Worm (Caenorhabditis elegans) whole organism, early embryonic: ENCODE data around the gene npp-1.

Experiments used
- B0310.2 ChIP-seq: sonication (generic microtip); optimal IDR thresholded peaks from 2 replicates; lab custom pipeline; 2016; ENCODE audit warnings: mild to moderate bottlenecking, missing genetic modification characterization, missing compliant biosample characterization
- ama-1 ChIP-seq: fragments of 150-350 bp; optimal IDR thresholded peaks from 2 replicates; lab custom pipeline; 2014
- ceh-13 ChIP-seq: fragments of 200-800 bp; sonication (Bioruptor generic); optimal IDR thresholded peaks from 2 replicates; lab custom pipeline; 2018; ENCODE audit warnings: mild to moderate bottlenecking, missing genetic modification characterization, missing compliant biosample characterization
- ceh-36 ChIP-seq: sonication (generic microtip); optimal IDR thresholded peaks from 2 replicates; lab custom pipeline; 2016; ENCODE audit warnings: missing genetic modification characterization, inconsistent platforms, missing compliant biosample characterization
- ets-7 ChIP-seq: sonication (generic microtip); optimal IDR thresholded peaks from 2 replicates; lab custom pipeline; 2016; ENCODE audit warnings: missing genotype, missing genetic modification characterization, missing compliant biosample characterization
- flt-1 ChIP-seq: fragments of 200-800 bp; sonication (Bioruptor generic); IDR thresholded peaks from 2 replicates; pipeline ENCODE4 v1.3.6; 2022; ENCODE audit warnings: missing genetic modification characterization, missing compliant biosample characterization
- hmbx-1 ChIP-seq: sonication (generic microtip); optimal IDR thresholded peaks from 2 replicates; lab custom pipeline; 2016; ENCODE audit warnings: mild to moderate bottlenecking, missing genetic modification characterization, missing compliant biosample characterization
- hmg-4 ChIP-seq: fragments of 200-800 bp; sonication (Bioruptor generic); optimal IDR thresholded peaks from 2 replicates; lab custom pipeline; 2018; ENCODE audit warnings: mild to moderate bottlenecking, missing genetic modification characterization, missing compliant biosample characterization
- hnd-1 ChIP-seq: sonication (generic microtip); optimal IDR thresholded peaks from 2 replicates; lab custom pipeline; 2016; ENCODE audit warnings: missing genetic modification characterization, missing compliant biosample characterization
- tbx-11 ChIP-seq: fragments of 200-800 bp; sonication (Bioruptor generic); IDR thresholded peaks from 2 replicates; pipeline ENCODE4 v1.3.6; 2022; ENCODE audit warnings: missing genetic modification characterization, missing compliant biosample characterization
- tbx-37 ChIP-seq: fragments of 200-800 bp; sonication (Bioruptor generic); conservative IDR thresholded peaks from 2 replicates; pipeline ENCODE4 v1.3.6; 2022; ENCODE audit warnings: missing genetic modification reagents, missing genetic modification characterization, missing compliant biosample characterization

- no peak for TF ChIP-seq hnd-1 (tag; lab: Kevin White, UChicago)
- TF ChIP-seq ama-1 = no peak
- TF ChIP-seq hmg-4 (GFP tag; lab: Kevin White, UChicago) = no peak
- TF ChIP-seq ets-7 (tag; lab: Kevin White, UChicago) = no peak
- TF ChIP-seq flt-1 (GFP tag; lab: Robert Waterston, UW) = no peak
- TF ChIP-seq tbx-11 (GFP tag; lab: Robert Waterston, UW) = no peak
- TF ChIP-seq tbx-37 = no peak
- no peak for TF ChIP-seq ceh-36
- TF ChIP-seq ceh-13 (GFP tag; lab: Kevin White, UChicago) = no peak
- no peak for TF ChIP-seq B0310.2 (tag; lab: Kevin White, UChicago)
- no peak for TF ChIP-seq hmbx-1 (tag; lab: Kevin White, UChicago)
Observed at ce11 chrIV:9872210-9872609, 13.9 kb downstream of the npp-1 start.
